Worm (Caenorhabditis elegans): ENCODE measurements around the gene nep-22.

- TF ChIP-seq nhr-76 (tag; optimal IDR thresholded peaks at IDR 0.05) (no peak), nhr-12 (tag; optimal IDR thresholded peaks at IDR 0.05) (no peak)
These were observed 37.7 kb upstream of the nep-22 start for ce11 chrX:8996496-8997116.

Measured in whole organism, L1 larva.